Worm (Caenorhabditis elegans): ENCODE measurements around the gene pdfr-1.

The pdfr-1 gene

ce11 chrIII:6645305-6645704 lies 6.6 kb downstream of the pdfr-1 start:
- no peak for TF ChIP-seq snpc-4 (tag; optimal IDR thresholded peaks at IDR 0.05)
- no peak for TF ChIP-seq elt-1 (tag; optimal IDR thresholded peaks at IDR 0.05)
- TF ChIP-seq aly-2 (tag; optimal IDR thresholded peaks at IDR 0.05) = no peak
- no peak for TF ChIP-seq zag-1 (tag; optimal IDR thresholded peaks at IDR 0.05)
- TF ChIP-seq lin-39 (tag; optimal IDR thresholded peaks at IDR 0.05) = no peak
- TF ChIP-seq eor-1 (tag; optimal IDR thresholded peaks at IDR 0.05) = no peak
- TF ChIP-seq mml-1 (tag; optimal IDR thresholded peaks at IDR 0.05) = no peak
- no peak for TF ChIP-seq elt-2 (tag; optimal IDR thresholded peaks at IDR 0.05)
- TF ChIP-seq hmg-11 (tag; optimal IDR thresholded peaks at IDR 0.05) = no peak
- TF ChIP-seq nhr-25 (tag; optimal IDR thresholded peaks at IDR 0.05) = no peak
- no peak for TF ChIP-seq nhr-23 (tag; optimal IDR thresholded peaks at IDR 0.05)
- no peak for TF ChIP-seq daf-12 (tag; optimal IDR thresholded peaks at IDR 0.05)
- no peak for TF ChIP-seq ceh-16 (tag; optimal IDR thresholded peaks at IDR 0.05)
- TF ChIP-seq ceh-82 (tag; optimal IDR thresholded peaks at IDR 0.05) = no peak
- no peak for TF ChIP-seq nhr-43 (tag; optimal IDR thresholded peaks at IDR 0.05; ENCODE audit: poor library complexity, severe bottlenecking)
- TF ChIP-seq ztf-11 (tag; optimal IDR thresholded peaks at IDR 0.05) = no peak
- no peak for TF ChIP-seq mdl-1 (tag; optimal IDR thresholded peaks at IDR 0.05)
- TF ChIP-seq lin-15B (tag; optimal IDR thresholded peaks at IDR 0.05) = no peak
- no peak for TF ChIP-seq ama-1 (optimal IDR thresholded peaks at IDR 0.05)

- TF ChIP-seq elt-1 (tag; optimal IDR thresholded peaks at IDR 0.05) = no peak
- TF ChIP-seq pqm-1 (tag; optimal IDR thresholded peaks at IDR 0.05) = no peak
- TF ChIP-seq lin-39 (tag; optimal IDR thresholded peaks at IDR 0.05) = no peak
- TF ChIP-seq hmg-11 (tag; optimal IDR thresholded peaks at IDR 0.05) = no peak
- TF ChIP-seq nhr-67 (tag; optimal IDR thresholded peaks at IDR 0.05) = no peak
- TF ChIP-seq mml-1 (tag; optimal IDR thresholded peaks at IDR 0.05) = no peak
- no peak for TF ChIP-seq ceh-9 (tag; optimal IDR thresholded peaks at IDR 0.05)
- no peak for TF ChIP-seq egl-5 (tag; optimal IDR thresholded peaks at IDR 0.05)
- no peak for TF ChIP-seq mdl-1 (tag; optimal IDR thresholded peaks at IDR 0.05)
- TF ChIP-seq sea-2 (GFP tag; optimal IDR thresholded peaks at IDR 0.05) = no peak
- TF ChIP-seq daf-12 (tag; optimal IDR thresholded peaks at IDR 0.05) = no peak
- TF ChIP-seq nhr-25 (tag; optimal IDR thresholded peaks at IDR 0.05) = no peak
- TF ChIP-seq zag-1 (tag; optimal IDR thresholded peaks at IDR 0.05) = no peak
- TF ChIP-seq ceh-82 (tag; optimal IDR thresholded peaks at IDR 0.05) = no peak
These were observed 12.9 kb downstream of the pdfr-1 start for ce11 chrIII:6639028-6639427.

- no peak for TF ChIP-seq ztf-11 (tag; optimal IDR thresholded peaks at IDR 0.05)
- peak; percentile 65 for TF ChIP-seq nfya-1 (tag; optimal IDR thresholded peaks at IDR 0.05; ENCODE audit: insufficient read depth)
- no peak for TF ChIP-seq fkh-10 (GFP tag; optimal IDR thresholded peaks at IDR 0.05)
- no peak for TF ChIP-seq unc-62 (GFP tag; optimal IDR thresholded peaks at IDR 0.05)
- peak; percentile 54 for TF ChIP-seq nhr-23 (tag; optimal IDR thresholded peaks at IDR 0.05)
- TF ChIP-seq elt-2 (tag; optimal IDR thresholded peaks at IDR 0.05) = peak; percentile 23
- no peak for TF ChIP-seq nhr-77 (tag; optimal IDR thresholded peaks at IDR 0.05)
- TF ChIP-seq nhr-25 (tag; optimal IDR thresholded peaks at IDR 0.05) = peak; percentile 0
- TF ChIP-seq nhr-76 (tag; optimal IDR thresholded peaks at IDR 0.05) = no peak
- TF ChIP-seq mdl-1 (tag; optimal IDR thresholded peaks at IDR 0.05) = no peak
- TF ChIP-seq zag-1 (tag; optimal IDR thresholded peaks at IDR 0.05) = no peak
- TF ChIP-seq hmg-11 (tag; optimal IDR thresholded peaks at IDR 0.05) = peak; percentile 77
- peak; percentile 10 for TF ChIP-seq pqm-1 (tag; optimal IDR thresholded peaks at IDR 0.05)
- peak; percentile 12 for TF ChIP-seq snpc-4 (tag; optimal IDR thresholded peaks at IDR 0.05)
- TF ChIP-seq fos-1 (tag; optimal IDR thresholded peaks at IDR 0.05) = no peak
- peak; percentile 59 for TF ChIP-seq pha-4 (tag; optimal IDR thresholded peaks at IDR 0.05)
- peak; percentile 14 for TF ChIP-seq nhr-43 (tag; optimal IDR thresholded peaks at IDR 0.05; ENCODE audit: poor library complexity, severe bottlenecking)
- TF ChIP-seq lin-15B (tag; optimal IDR thresholded peaks at IDR 0.05) = peak; percentile 84
- TF ChIP-seq nhr-237 (tag; optimal IDR thresholded peaks at IDR 0.05) = no peak
- TF ChIP-seq daf-12 (tag; optimal IDR thresholded peaks at IDR 0.05) = no peak
These were observed 26.6 kb downstream of the pdfr-1 start for ce11 chrIII:6625317-6625716.

DNA sequence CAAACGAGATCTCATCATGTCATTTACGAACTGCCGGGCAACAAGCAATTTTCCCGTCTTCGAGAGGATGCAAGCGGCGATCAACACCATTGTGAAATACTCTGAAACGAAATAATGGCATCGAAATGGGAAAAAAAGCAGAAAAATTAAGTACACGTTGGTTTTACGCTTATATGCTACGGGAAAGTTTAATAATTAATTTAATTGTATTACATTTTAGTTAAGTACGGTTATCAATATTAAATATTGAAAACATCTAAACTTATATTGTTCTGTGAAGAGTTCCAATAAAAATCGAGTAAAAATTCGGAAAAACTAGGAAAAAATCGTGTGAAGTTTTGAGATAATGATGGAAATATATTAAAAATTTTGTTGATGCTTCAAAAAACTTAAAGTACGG lies 27.0 kb downstream of the pdfr-1 start, which contains the start of gene copd-1:
TSS of gene copd-1 (minus strand) at position 101 of the 400 bp plus-strand sequence.
- TF ChIP-seq elt-2 (tag; optimal IDR thresholded peaks at IDR 0.05) (no peak), R02D3.7 (tag; optimal IDR thresholded peaks at IDR 0.05) (no peak), pqm-1 (tag; optimal IDR thresholded peaks at IDR 0.05) (no peak), ceh-28 (tag; optimal IDR thresholded peaks at IDR 0.05) (no peak), ceh-82 (tag; optimal IDR thresholded peaks at IDR 0.05) (no peak), fos-1 (tag; optimal IDR thresholded peaks at IDR 0.05) (no peak)

ce11 chrIII:6619952-6620351 lies 31.9 kb downstream of the pdfr-1 start, which contains the start of gene C13B9.2:
C13B9.2 (plus strand) TSS chrIII:6620252.
- TF ChIP-seq mdl-1 (tag; optimal IDR thresholded peaks at IDR 0.05) (no peak), R02D3.7 (tag; optimal IDR thresholded peaks at IDR 0.05) (no peak), ama-1 (optimal IDR thresholded peaks at IDR 0.05) (no peak), elt-3 (tag; optimal IDR thresholded peaks at IDR 0.05) (no peak), nhr-28 (tag; optimal IDR thresholded peaks at IDR 0.05) (no peak), daf-12 (tag; optimal IDR thresholded peaks at IDR 0.05) (no peak), pha-4 (tag; optimal IDR thresholded peaks at IDR 0.05) (no peak), nhr-25 (tag; optimal IDR thresholded peaks at IDR 0.05) (no peak), elt-2 (tag; optimal IDR thresholded peaks at IDR 0.05) (no peak), ceh-82 (tag; optimal IDR thresholded peaks at IDR 0.05) (no peak), lsy-12 (tag; optimal IDR thresholded peaks at IDR 0.05) (no peak), eor-1 (tag; optimal IDR thresholded peaks at IDR 0.05) (no peak), nhr-12 (tag; optimal IDR thresholded peaks at IDR 0.05) (no peak), nhr-76 (tag; optimal IDR thresholded peaks at IDR 0.05) (no peak), unc-39 (tag; optimal IDR thresholded peaks at IDR 0.05) (no peak), hmg-11 (tag; optimal IDR thresholded peaks at IDR 0.05) (no peak), skn-1 (tag; optimal IDR thresholded peaks at IDR 0.05) (no peak), fos-1 (tag; optimal IDR thresholded peaks at IDR 0.05) (no peak)

Measured in whole organism, L3 larva.